Worm (Caenorhabditis elegans) whole organism, young adult: ENCODE results near the gene mua-6.

Source experiments
- B0336.3 ChIP-seq: fragments of 200-800 bp; sonication (Bioruptor generic); IDR thresholded peaks from 2 replicates; pipeline ENCODE4 v1.3.6; 2022; ENCODE audit warnings: missing genetic modification characterization, missing compliant biosample characterization
- C06A6.2 ChIP-seq: fragments of 200-800 bp; sonication (Bioruptor generic); conservative IDR thresholded peaks from 2 replicates; pipeline ENCODE4 v1.3.6; 2022; ENCODE audit warnings: missing genetic modification characterization, missing compliant biosample characterization
- F23B12.7 ChIP-seq: sonication (generic microtip); optimal IDR thresholded peaks from 2 replicates; lab custom pipeline; 2017; ENCODE audit warnings: missing genetic modification characterization, mild to moderate bottlenecking, missing compliant biosample characterization, antibody characterized with exemption, moderate library complexity; ENCODE audit not compliant: insufficient read depth
- F55B11.4 ChIP-seq: sonication (generic microtip); optimal IDR thresholded peaks from 2 replicates; lab custom pipeline; 2016; ENCODE audit warnings: missing compliant biosample characterization, missing genetic modification characterization, borderline replicate concordance; ENCODE audit not compliant: insufficient read depth
- F57A8.1 ChIP-seq: fragments of 200-800 bp; sonication (Bioruptor generic); optimal IDR thresholded peaks from 2 replicates; lab custom pipeline; 2018; ENCODE audit warnings: mild to moderate bottlenecking, missing genetic modification characterization, moderate library complexity, missing compliant biosample characterization
- F57C9.4 ChIP-seq: sonication (generic microtip); optimal IDR thresholded peaks from 2 replicates; lab custom pipeline; 2017; ENCODE audit warnings: mild to moderate bottlenecking, missing genetic modification characterization, missing compliant biosample characterization
- T26A5.8 ChIP-seq: sonication (generic microtip); optimal IDR thresholded peaks from 2 replicates; lab custom pipeline; 2016; ENCODE audit warnings: missing genetic modification characterization, missing compliant biosample characterization
- Y53G8AR.9 ChIP-seq: fragments of 200-800 bp; sonication (Bioruptor generic); conservative IDR thresholded peaks from 2 replicates; pipeline ENCODE4 v1.3.6; 2022; ENCODE audit warnings: missing genetic modification reagents, missing genetic modification characterization, missing compliant biosample characterization
- Y67H2A.10 ChIP-seq: fragments of 200-800 bp; sonication (Bioruptor generic); conservative IDR thresholded peaks from 2 replicates; pipeline ENCODE4 v1.3.6; 2022; ENCODE audit warnings: missing genetic modification reagents, missing genetic modification characterization, missing compliant biosample characterization
- Y95B8A.8 ChIP-seq: fragments of 200-800 bp; sonication (Bioruptor generic); IDR thresholded peaks from 2 replicates; pipeline ENCODE4 v1.3.6; 2022; ENCODE audit warnings: missing genetic modification reagents, missing genetic modification characterization, missing compliant biosample characterization
- akir-1 ChIP-seq: fragments of 200-800 bp; sonication (Bioruptor generic); optimal IDR thresholded peaks from 2 replicates; lab custom pipeline; 2018; ENCODE audit warnings: mild to moderate bottlenecking, missing genetic modification characterization, moderate library complexity, missing compliant biosample characterization
- aptf-3 ChIP-seq: fragments of 200-800 bp; sonication (Bioruptor generic); IDR thresholded peaks from 2 replicates; pipeline ENCODE4 v1.3.6; 2022; ENCODE audit warnings: missing genetic modification characterization, missing compliant biosample characterization
- cebp-1 ChIP-seq, 2 experiments: fragments of 200-800 bp in 1 of 2; sonication (Bioruptor generic) in 1 of 2; sonication (generic microtip) in 1 of 2; IDR thresholded peaks in 1 of 2; optimal IDR thresholded peaks in 1 of 2; 2 replicates each; pipeline versions ENCODE4 v1.3.6 to Lab custom; 2017 to 2022; ENCODE audit warnings: missing compliant biosample characterization in 2 of 2, missing genetic modification characterization in 2 of 2, mild to moderate bottlenecking in 1 of 2, missing genetic modification reagents in 1 of 2, moderate library complexity in 1 of 2
- cebp-2 ChIP-seq: fragments of 200-800 bp; sonication (Bioruptor generic); IDR thresholded peaks from 2 replicates; pipeline ENCODE4 v1.3.6; 2022; ENCODE audit warnings: missing genetic modification characterization, missing compliant biosample characterization
- ceh-58 ChIP-seq: fragments of 200-800 bp; sonication (Bioruptor generic); IDR thresholded peaks from 2 replicates; pipeline ENCODE4 v1.3.6; 2022; ENCODE audit warnings: missing genetic modification characterization, missing compliant biosample characterization
- ceh-79 ChIP-seq: sonication (generic microtip); optimal IDR thresholded peaks from 2 replicates; lab custom pipeline; 2017; ENCODE audit warnings: mild to moderate bottlenecking, missing genetic modification characterization, missing compliant biosample characterization
- ceh-91 ChIP-seq: fragments of 200-800 bp; sonication (Bioruptor generic); IDR thresholded peaks from 2 replicates; pipeline ENCODE4 v1.3.6; 2022; ENCODE audit warnings: missing genetic modification reagents, missing genetic modification characterization, missing compliant biosample characterization
- efl-1 ChIP-seq: fragments of 150-350 bp; optimal IDR thresholded peaks from 2 replicates; lab custom pipeline; 2014; ENCODE audit warnings: missing biosample characterization, missing genetic modification reagents, missing genetic modification characterization
- egl-18 ChIP-seq: fragments of 200-800 bp; sonication (Bioruptor generic); IDR thresholded peaks from 2 replicates; pipeline ENCODE4 v1.3.6; 2022; ENCODE audit warnings: missing genetic modification reagents, missing genetic modification characterization, missing compliant biosample characterization
- egrh-3 ChIP-seq: fragments of 200-800 bp; sonication (Bioruptor generic); IDR thresholded peaks from 2 replicates; pipeline ENCODE4 v1.3.6; 2022; ENCODE audit warnings: missing genetic modification reagents, missing genetic modification characterization, missing compliant biosample characterization
- ekl-4 ChIP-seq: fragments of 200-800 bp; sonication (Bioruptor generic); IDR thresholded peaks from 2 replicates; pipeline ENCODE4 v1.3.6; 2022; ENCODE audit warnings: missing genetic modification reagents, missing genetic modification characterization, missing compliant biosample characterization
- him-1 ChIP-seq: sonication (generic microtip); optimal IDR thresholded peaks from 2 replicates; lab custom pipeline; 2016; ENCODE audit warnings: missing genotype, missing genetic modification reagents, missing genetic modification characterization, missing compliant biosample characterization
- lag-1 ChIP-seq: fragments of 200-800 bp; sonication (Bioruptor generic); IDR thresholded peaks from 2 replicates; pipeline ENCODE4 v1.3.6; 2022; ENCODE audit warnings: missing genetic modification reagents, missing genetic modification characterization, missing compliant biosample characterization
- lin-54 ChIP-seq: fragments of 200-800 bp; sonication (Bioruptor generic); optimal IDR thresholded peaks from 2 replicates; lab custom pipeline; 2018; ENCODE audit warnings: mild to moderate bottlenecking, missing genetic modification characterization, missing compliant biosample characterization
- lsy-27 ChIP-seq: sonication (generic microtip); optimal IDR thresholded peaks from 2 replicates; lab custom pipeline; 2017; ENCODE audit warnings: missing genetic modification characterization, mild to moderate bottlenecking, missing compliant biosample characterization, antibody characterized with exemption, missing genotype, borderline replicate concordance; ENCODE audit not compliant: insufficient read depth
- madf-10 ChIP-seq: sonication (generic microtip); optimal IDR thresholded peaks from 2 replicates; lab custom pipeline; 2016; ENCODE audit warnings: mild to moderate bottlenecking, missing genetic modification characterization, missing compliant biosample characterization
- madf-6 ChIP-seq: fragments of 200-800 bp; sonication (Bioruptor generic); IDR thresholded peaks from 2 replicates; pipeline ENCODE4 v1.3.6; 2022; ENCODE audit warnings: missing genetic modification reagents, missing genetic modification characterization, missing compliant biosample characterization
- mel-28 ChIP-seq: sonication (generic microtip); optimal IDR thresholded peaks from 2 replicates; lab custom pipeline; 2016; ENCODE audit warnings: borderline replicate concordance, mild to moderate bottlenecking, missing genetic modification characterization, missing compliant biosample characterization
- mes-4 ChIP-seq: sonication (generic microtip); optimal IDR thresholded peaks from 2 replicates; lab custom pipeline; 2016; ENCODE audit warnings: missing genotype, missing genetic modification characterization, missing compliant biosample characterization
- mxl-1 ChIP-seq: sonication (generic microtip); optimal IDR thresholded peaks from 2 replicates; lab custom pipeline; 2016; ENCODE audit warnings: missing genetic modification characterization, missing compliant biosample characterization
- nfya-2 ChIP-seq: fragments of 200-800 bp; sonication (Bioruptor generic); IDR thresholded peaks from 2 replicates; pipeline ENCODE4 v1.3.6; 2022; ENCODE audit warnings: missing genetic modification reagents, missing genetic modification characterization, missing compliant biosample characterization
- nhr-27 ChIP-seq: fragments of 200-800 bp; sonication (Bioruptor generic); optimal IDR thresholded peaks from 2 replicates; lab custom pipeline; 2018; ENCODE audit warnings: mild to moderate bottlenecking, missing genetic modification characterization, moderate library complexity, missing compliant biosample characterization
- nhr-80 ChIP-seq: sonication (generic microtip); optimal IDR thresholded peaks from 2 replicates; lab custom pipeline; 2016; ENCODE audit warnings: missing genetic modification characterization, missing compliant biosample characterization
- nhr-90 ChIP-seq: sonication (generic microtip); optimal IDR thresholded peaks from 2 replicates; lab custom pipeline; 2016; ENCODE audit warnings: missing genotype, mild to moderate bottlenecking, missing genetic modification characterization, missing compliant biosample characterization
- pha-4 ChIP-seq: fragments of 150-350 bp; sonication (generic microtip); optimal IDR thresholded peaks from 2 replicates; lab custom pipeline; 2014; ENCODE audit warnings: missing biosample characterization, missing genetic modification reagents, missing genetic modification characterization
- snpc-1.1 ChIP-seq: sonication (generic microtip); optimal IDR thresholded peaks from 2 replicates; lab custom pipeline; 2017; ENCODE audit warnings: missing genetic modification characterization, mild to moderate bottlenecking, missing compliant biosample characterization, antibody characterized with exemption, moderate library complexity, missing genotype, missing genetic modification reagents; ENCODE audit not compliant: insufficient read depth
- somi-1 ChIP-seq: fragments of 200-800 bp; sonication (Bioruptor generic); optimal IDR thresholded peaks from 2 replicates; lab custom pipeline; 2018; ENCODE audit warnings: mild to moderate bottlenecking, missing genetic modification characterization, missing compliant biosample characterization
- unc-130 ChIP-seq: sonication (generic microtip); optimal IDR thresholded peaks from 2 replicates; lab custom pipeline; 2016; ENCODE audit warnings: missing genetic modification reagents, missing genetic modification characterization, missing compliant biosample characterization
- unc-62 ChIP-seq: fragments of 150-350 bp; optimal IDR thresholded peaks from 2 replicates; lab custom pipeline; 2014; ENCODE audit warnings: missing biosample characterization, missing genetic modification reagents, missing genetic modification characterization
- ztf-18 ChIP-seq: sonication (generic microtip); optimal IDR thresholded peaks from 2 replicates; lab custom pipeline; 2016; ENCODE audit warnings: missing genotype, mild to moderate bottlenecking, missing genetic modification characterization, missing compliant biosample characterization

mua-6 gene

ce11 chrX:16298173-16298572 lies 32.7 kb upstream of the mua-6 start (continued):
- TF ChIP-seq Y95B8A.8 (no peak), egl-18 (GFP tag; lab: Robert Waterston, UW) (no peak), ekl-4 (GFP tag; lab: Robert Waterston, UW) (no peak), snpc-1.1 (tag; lab: Kevin White, UChicago) (peak; percentile 72), B0336.3 (GFP tag; lab: Robert Waterston, UW) (no peak), aptf-3 (GFP tag; lab: Robert Waterston, UW) (no peak), akir-1 (no peak), pha-4 (no peak), Y53G8AR.9 (0 out of 2 replicates have a peak, but pooled peaks have one; percentile 33), nhr-90 (tag; lab: Kevin White, UChicago) (peak; percentile 79), him-1 (peak; percentile 63), F57C9.4 (no peak), cebp-2 (GFP tag; lab: Robert Waterston, UW) (no peak), lin-54 (GFP tag; lab: Kevin White, UChicago) (peak; percentile 25), madf-6 (no peak; the same call in 1 of the 2 replicates), lag-1 (no peak), F23B12.7 (tag; lab: Kevin White, UChicago) (peak; percentile 68), nfya-2 (no peak), ztf-18 (peak; percentile 64), unc-130 (GFP tag; lab: Kevin White, UChicago) (no peak), unc-62 (GFP tag; lab: Kevin White, UChicago) (no peak), mel-28 (tag; lab: Kevin White, UChicago) (no peak), mes-4 (tag; lab: Kevin White, UChicago) (peak; percentile 69), nhr-27 (no peak), ceh-91 (GFP tag; lab: Robert Waterston, UW) (no peak), F57A8.1 (GFP tag; lab: Kevin White, UChicago) (no peak), Y67H2A.10 (GFP tag; lab: Robert Waterston, UW) (no peak), lsy-27 (no peak), C06A6.2 (GFP tag; lab: Robert Waterston, UW) (no peak), somi-1 (GFP tag; lab: Kevin White, UChicago) (peak; percentile 13), T26A5.8 (tag; lab: Kevin White, UChicago) (peak; percentile 58), ceh-58 (GFP tag; lab: Robert Waterston, UW) (no peak), egrh-3 (GFP tag; lab: Robert Waterston, UW) (peak; percentile 8; the same call in 1 of the 2 replicates), F55B11.4 (tag; lab: Kevin White, UChicago) (no peak), ceh-79 (tag; lab: Kevin White, UChicago) (no peak), mxl-1 (tag; lab: Kevin White, UChicago) (peak; percentile 62)

DNA sequence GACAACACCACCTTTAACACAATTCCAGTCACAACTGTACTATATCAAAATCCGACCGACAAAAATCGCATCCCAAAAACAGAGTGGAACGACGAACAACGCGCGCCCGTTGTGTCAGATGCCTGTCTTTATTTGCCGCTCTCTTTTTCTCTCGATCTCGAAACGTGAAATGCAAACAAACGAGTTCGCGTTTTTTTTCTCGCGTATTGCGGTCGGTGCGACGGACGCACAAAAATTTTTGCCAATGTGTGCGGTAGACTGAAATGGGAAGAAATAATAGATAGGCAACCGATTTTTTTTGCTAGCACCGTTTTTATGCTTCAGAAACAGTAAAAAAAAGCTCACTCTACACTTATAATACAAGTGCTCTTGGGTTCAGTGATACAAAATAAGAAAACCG lies 31.6 kb upstream of the mua-6 start:
- TF ChIP-seq efl-1 (no peak), cebp-1 (GFP tag; IDR thresholded peaks at IDR 0.05; lab: Robert Waterston, UW) (no peak), cebp-1 (tag; optimal IDR thresholded peaks at IDR 0.05; lab: Kevin White, UChicago) (peak; percentile 8), nhr-80 (peak; percentile 54), madf-10 (peak; percentile 69), madf-6 (no peak)
